Fruit fly (Drosophila melanogaster): ENCODE results near the gene CIAPIN1.

Gene CIAPIN1

dm6 chr2L:15008034-15008433 lies 30.6 kb downstream of the CIAPIN1 start:
- TF ChIP-seq insv (optimal IDR thresholded peaks at IDR 0.05): no peak
- no peak for TF ChIP-seq ttk (optimal IDR thresholded peaks at IDR 0.05)
- no peak for TF ChIP-seq Sin3A (optimal IDR thresholded peaks at IDR 0.05)
- TF ChIP-seq psq (optimal IDR thresholded peaks at IDR 0.05): no peak
- TF ChIP-seq h (optimal IDR thresholded peaks at IDR 0.05): no peak
- TF ChIP-seq Myc (optimal IDR thresholded peaks at IDR 0.05): no peak

- no peak for TF ChIP-seq Sin3A (optimal IDR thresholded peaks at IDR 0.05)
- TF ChIP-seq psq (optimal IDR thresholded peaks at IDR 0.05): no peak
- no peak for TF ChIP-seq Myc (optimal IDR thresholded peaks at IDR 0.05)
- TF ChIP-seq insv (optimal IDR thresholded peaks at IDR 0.05): no peak
- no peak for TF ChIP-seq h (optimal IDR thresholded peaks at IDR 0.05)
- no peak for TF ChIP-seq ttk (optimal IDR thresholded peaks at IDR 0.05)
Measured at dm6 chr2L:15007331-15007863, 31.3 kb downstream of the CIAPIN1 start, which contains the start of the genes Ankrd49 and NC2beta. Gene Ankrd49, minus strand, starts transcription at chr2L:15007431. Gene NC2beta, plus strand, starts transcription at chr2L:15007813.

- no peak for TF ChIP-seq h (optimal IDR thresholded peaks at IDR 0.05)
- no peak for TF ChIP-seq Myc (optimal IDR thresholded peaks at IDR 0.05)
- TF ChIP-seq insv (optimal IDR thresholded peaks at IDR 0.05): no peak
- no peak for TF ChIP-seq Sin3A (optimal IDR thresholded peaks at IDR 0.05)
- no peak for TF ChIP-seq psq (optimal IDR thresholded peaks at IDR 0.05)
- TF ChIP-seq ttk (optimal IDR thresholded peaks at IDR 0.05): no peak
Measured at dm6 chr2L:15005505-15005904, 33.2 kb downstream of the CIAPIN1 start, which contains the start of gene DCTN5-p25. Gene DCTN5-p25, plus strand, starts transcription at chr2L:15005733.

dm6 chr2L:15001847-15002246 lies 36.8 kb downstream of the CIAPIN1 start:
- TF ChIP-seq insv (optimal IDR thresholded peaks at IDR 0.05) (no peak), Sin3A (optimal IDR thresholded peaks at IDR 0.05) (no peak), psq (optimal IDR thresholded peaks at IDR 0.05) (no peak), h (optimal IDR thresholded peaks at IDR 0.05) (no peak), ttk (optimal IDR thresholded peaks at IDR 0.05) (no peak), Myc (optimal IDR thresholded peaks at IDR 0.05) (no peak)

- no peak for TF ChIP-seq Sin3A (optimal IDR thresholded peaks at IDR 0.05)
- TF ChIP-seq Myc (optimal IDR thresholded peaks at IDR 0.05): no peak
- TF ChIP-seq insv (optimal IDR thresholded peaks at IDR 0.05): no peak
- no peak for TF ChIP-seq ttk (optimal IDR thresholded peaks at IDR 0.05)
- no peak for TF ChIP-seq h (optimal IDR thresholded peaks at IDR 0.05)
- TF ChIP-seq psq (optimal IDR thresholded peaks at IDR 0.05): no peak
Measured at dm6 chr2L:15000360-15000759, 38.3 kb downstream of the CIAPIN1 start.

dm6 chr2L:14997370-14997769 lies 41.3 kb downstream of the CIAPIN1 start, which contains the start of gene mol:
Gene mol, minus strand, starts transcription at chr2L:14997559.
- no peak for TF ChIP-seq insv (optimal IDR thresholded peaks at IDR 0.05)
- no peak for TF ChIP-seq psq (optimal IDR thresholded peaks at IDR 0.05)
- no peak for TF ChIP-seq Sin3A (optimal IDR thresholded peaks at IDR 0.05)
- TF ChIP-seq Myc (optimal IDR thresholded peaks at IDR 0.05): no peak
- no peak for TF ChIP-seq ttk (optimal IDR thresholded peaks at IDR 0.05)
- TF ChIP-seq h (optimal IDR thresholded peaks at IDR 0.05): no peak

dm6 chr2L:14995594-14996463 lies 42.8 kb downstream of the CIAPIN1 start:
- TF ChIP-seq Sin3A (optimal IDR thresholded peaks at IDR 0.05) (no peak), psq (optimal IDR thresholded peaks at IDR 0.05) (no peak), Myc (optimal IDR thresholded peaks at IDR 0.05) (no peak), insv (optimal IDR thresholded peaks at IDR 0.05) (no peak), h (optimal IDR thresholded peaks at IDR 0.05) (no peak), ttk (optimal IDR thresholded peaks at IDR 0.05) (no peak)

dm6 chr2L:14994834-14995506 lies 43.7 kb downstream of the CIAPIN1 start:
- no peak for TF ChIP-seq psq (optimal IDR thresholded peaks at IDR 0.05)
- no peak for TF ChIP-seq insv (optimal IDR thresholded peaks at IDR 0.05)
- no peak for TF ChIP-seq Myc (optimal IDR thresholded peaks at IDR 0.05)
- TF ChIP-seq Sin3A (optimal IDR thresholded peaks at IDR 0.05): no peak
- TF ChIP-seq h (optimal IDR thresholded peaks at IDR 0.05): no peak
- TF ChIP-seq ttk (optimal IDR thresholded peaks at IDR 0.05): no peak

- TF ChIP-seq Myc (optimal IDR thresholded peaks at IDR 0.05): no peak
- no peak for TF ChIP-seq Sin3A (optimal IDR thresholded peaks at IDR 0.05)
- TF ChIP-seq psq (optimal IDR thresholded peaks at IDR 0.05): no peak
- no peak for TF ChIP-seq h (optimal IDR thresholded peaks at IDR 0.05)
- no peak for TF ChIP-seq insv (optimal IDR thresholded peaks at IDR 0.05)
- TF ChIP-seq ttk (optimal IDR thresholded peaks at IDR 0.05): no peak
Measured at dm6 chr2L:14992889-14993288, 45.8 kb downstream of the CIAPIN1 start.
